Fruit fly (Drosophila melanogaster): ENCODE measurements around the gene Nhe2.
A peak's percentile ranks its signal among the peaks of the same experiment; 100 is the strongest.

The Nhe2 gene

DNA sequence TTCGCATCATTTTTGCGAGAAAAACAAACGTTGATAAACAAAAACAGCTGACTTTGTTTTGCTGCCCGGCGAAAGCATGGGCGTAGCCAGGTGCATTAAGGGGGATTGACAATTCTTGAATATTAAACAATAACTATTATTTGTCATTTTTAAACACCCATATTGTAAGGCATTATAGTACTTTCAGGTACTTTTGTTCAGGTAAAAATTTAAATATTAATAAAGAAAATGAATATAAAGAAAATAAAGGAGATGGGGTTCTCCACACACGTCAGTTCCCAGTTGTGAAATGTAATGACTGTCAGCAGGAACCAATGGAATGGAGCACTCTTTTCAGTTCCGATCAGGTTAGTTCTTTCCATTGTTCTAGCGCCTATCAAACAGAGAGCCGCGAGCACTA lies 54.2 kb downstream of the Nhe2 start, which contains the start of the genes Coq3 and Pld3 (continued):
- TF ChIP-seq CG4617 (GFP tag; optimal IDR thresholded peaks at IDR 0.05; ENCODE audit: borderline replicate concordance) (peak; percentile 50), fd96Cb (tag; optimal IDR thresholded peaks at IDR 0.05) (peak; percentile 76), CG4282 (GFP tag; optimal IDR thresholded peaks at IDR 0.05) (no peak), CG13123 (GFP tag; optimal IDR thresholded peaks at IDR 0.05) (peak; percentile 57), CG15696 (tag; optimal IDR thresholded peaks at IDR 0.05) (peak; percentile 77), caup (GFP tag; optimal IDR thresholded peaks at IDR 0.05; ENCODE audit: severe bottlenecking) (peak; percentile 75), CG2129 (GFP tag; IDR thresholded peaks at IDR 0.05; ENCODE audit: partially characterized antibody) (no peak), BtbVII (GFP tag; optimal IDR thresholded peaks at IDR 0.05) (peak; percentile 80), Side (GFP tag; optimal IDR thresholded peaks at IDR 0.05) (peak; percentile 55), gsb-n (tag; optimal IDR thresholded peaks at IDR 0.05) (peak; percentile 61)

DNA sequence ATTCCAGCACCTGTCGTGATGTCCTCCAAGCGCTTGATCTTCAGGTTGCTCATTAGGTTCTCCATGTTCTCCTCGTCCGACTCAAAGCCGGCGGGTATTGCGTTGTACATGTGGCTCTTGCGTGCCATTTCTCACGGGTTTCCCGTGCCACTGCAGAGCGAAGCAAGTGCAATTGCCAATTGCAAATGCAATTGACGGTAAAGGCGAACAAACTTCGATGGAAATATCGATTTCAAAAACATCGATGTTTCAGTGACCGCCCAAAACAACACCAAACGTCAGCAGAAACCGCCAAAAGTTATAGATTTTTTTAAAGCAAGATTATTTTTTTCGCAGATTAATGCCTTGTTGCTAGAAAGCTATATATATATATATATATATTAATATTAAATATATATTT lies 58.5 kb downstream of the Nhe2 start, which contains the start of gene Nbr:
Gene Nbr (minus strand): TSS at position 209 of the 400 bp plus-strand sequence.
- TF ChIP-seq Aef1 (GFP tag; IDR thresholded peaks at IDR 0.05), result no peak
- peak; percentile 52 for TF ChIP-seq Bgb (GFP tag; IDR thresholded peaks at IDR 0.05; ENCODE audit: partially characterized antibody)
- no peak for TF ChIP-seq CG17359 (tag; optimal IDR thresholded peaks at IDR 0.05)
- TF ChIP-seq CG9437 (GFP tag; optimal IDR thresholded peaks at IDR 0.05), result no peak
- TF ChIP-seq Lhr (GFP tag; optimal IDR thresholded peaks at IDR 0.05), result no peak
- TF ChIP-seq CG14050 (GFP tag; IDR thresholded peaks at IDR 0.05), result no peak
- no peak for TF ChIP-seq CG10959 (GFP tag; IDR thresholded peaks at IDR 0.05)
- TF ChIP-seq CG11247 (GFP tag; IDR thresholded peaks at IDR 0.05), result peak; percentile 36; the same call in 1 of the 2 replicates
- TF ChIP-seq insv (GFP tag; optimal IDR thresholded peaks at IDR 0.05), result peak in 1 of 2 experiments; percentile 15
- no peak for TF ChIP-seq CG10147 (GFP tag; optimal IDR thresholded peaks at IDR 0.05)
- no peak for TF ChIP-seq CG34422 (GFP tag; IDR thresholded peaks at IDR 0.05)
- no peak for TF ChIP-seq CG10979 (tag; optimal IDR thresholded peaks at IDR 0.05)
- peak; percentile 61 for TF ChIP-seq CG13287 (GFP tag; IDR thresholded peaks at IDR 0.05; ENCODE audit: partially characterized antibody)
- no peak for TF ChIP-seq CG3407 (GFP tag; optimal IDR thresholded peaks at IDR 0.05)
- TF ChIP-seq Dref (GFP tag; IDR thresholded peaks at IDR 0.05), result peak; percentile 72
- no peak for TF ChIP-seq CG8478 (optimal IDR thresholded peaks at IDR 0.05)
- TF ChIP-seq CG16813 (GFP tag; IDR thresholded peaks at IDR 0.05; ENCODE audit: partially characterized antibody), result peak; percentile 54; the same call in 2 of the 3 replicates
- TF ChIP-seq vvl (GFP tag; IDR thresholded peaks at IDR 0.05), result 0 out of 2 replicates have a peak, but pooled peaks have one; percentile 7
- TF ChIP-seq ssp (GFP tag; IDR thresholded peaks at IDR 0.05), result no peak
- peak; percentile 27 for TF ChIP-seq CG4617 (GFP tag; optimal IDR thresholded peaks at IDR 0.05; ENCODE audit: borderline replicate concordance)
- no peak for TF ChIP-seq CG1529 (GFP tag; optimal IDR thresholded peaks at IDR 0.05)
- no peak for TF ChIP-seq Trl (optimal IDR thresholded peaks at IDR 0.05)
- no peak for TF ChIP-seq Trl (GFP tag; optimal IDR thresholded peaks at IDR 0.05)
- no peak for TF ChIP-seq CG14441 (GFP tag; IDR thresholded peaks at IDR 0.05)
- TF ChIP-seq sna (GFP tag; IDR thresholded peaks at IDR 0.05; ENCODE audit: partially characterized antibody), result peak; percentile 54
- peak; percentile 51; the same call in 2 of the 4 replicates for TF ChIP-seq Gug (GFP tag; IDR thresholded peaks at IDR 0.05)
- no peak for TF ChIP-seq odd (GFP tag; optimal IDR thresholded peaks at IDR 0.05)
- TF ChIP-seq toy (GFP tag; IDR thresholded peaks at IDR 0.05), result no peak
- no peak for TF ChIP-seq PHDP (tag; optimal IDR thresholded peaks at IDR 0.05)
- no peak for TF ChIP-seq CrebB (tag; optimal IDR thresholded peaks at IDR 0.05)
- TF ChIP-seq p53 (GFP tag; optimal IDR thresholded peaks at IDR 0.05), result no peak
- no peak for TF ChIP-seq repo (GFP tag; optimal IDR thresholded peaks at IDR 0.05)
- no peak for TF ChIP-seq CG14014 (GFP tag; IDR thresholded peaks at IDR 0.05)
- no peak for TF ChIP-seq CG16863 (GFP tag; optimal IDR thresholded peaks at IDR 0.05)
- TF ChIP-seq CG12659 (GFP tag; optimal IDR thresholded peaks at IDR 0.05), result peak; percentile 17
- no peak for TF ChIP-seq sug (tag; optimal IDR thresholded peaks at IDR 0.05)
- no peak for TF ChIP-seq CG14965 (GFP tag; optimal IDR thresholded peaks at IDR 0.05; ENCODE audit: borderline replicate concordance)
- no peak for TF ChIP-seq kni (GFP tag; optimal IDR thresholded peaks at IDR 0.05)
- 0 out of 3 replicates have a peak, but pooled peaks have one; percentile 19 for TF ChIP-seq vnd (GFP tag; IDR thresholded peaks at IDR 0.05; ENCODE audit: partially characterized antibody)
- no peak for TF ChIP-seq CG11504 (tag; optimal IDR thresholded peaks at IDR 0.05)

Measured in whole organism, embryonic.